Worm (Caenorhabditis elegans) whole organism, L4 larva: ENCODE results near the gene B0034.2.

ENCODE experiments used
- daf-12 ChIP-seq: fragments of 150-350 bp; optimal IDR thresholded peaks from 2 replicates; lab custom pipeline; 2014; ENCODE audit warnings: missing biosample characterization, missing genetic modification reagents, missing genetic modification characterization
- lsy-2 ChIP-seq, 2 experiments: fragments of 150-350 bp in 1 of 2; sonication (generic microtip) in 1 of 2; optimal IDR thresholded peaks; 2 replicates each; lab custom pipeline; 2014 to 2017; ENCODE audit warnings: missing biosample characterization in 2 of 2, missing genetic modification characterization in 2 of 2
- nhr-11 ChIP-seq: fragments of 150-350 bp; optimal IDR thresholded peaks from 2 replicates; lab custom pipeline; 2014; ENCODE audit warnings: missing biosample characterization, missing genetic modification characterization
- nhr-237 ChIP-seq: sonication (generic microtip); optimal IDR thresholded peaks from 2 replicates; lab custom pipeline; 2017; ENCODE audit warnings: missing biosample characterization, missing genetic modification characterization
- pha-4 ChIP-seq, 2 experiments: fragments of 150-350 bp in 1 of 2; fragments of 200-800 bp in 1 of 2; sonication (Bioruptor generic) in 1 of 2; IDR thresholded peaks in 1 of 2; optimal IDR thresholded peaks in 1 of 2; 2 replicates each; pipeline versions ENCODE4 v1.3.6 to Lab custom; 2014 to 2022; ENCODE audit warnings: missing genetic modification characterization in 2 of 2, missing genetic modification reagents in 2 of 2, missing biosample characterization in 1 of 2, missing compliant biosample characterization in 1 of 2
- unc-130 ChIP-seq: sonication (generic microtip); optimal IDR thresholded peaks from 2 replicates; lab custom pipeline; 2016; ENCODE audit warnings: missing genetic modification reagents, missing genetic modification characterization, missing compliant biosample characterization

ce11 chrII:5904252-5904651, 39.9 kb downstream of the B0034.2 start, which contains the start of gene tsp-18:
- TF ChIP-seq lsy-2 (tag; optimal IDR thresholded peaks at IDR 0.05; lab: Kevin White, UChicago) (no peak), pha-4 (GFP tag; IDR thresholded peaks at IDR 0.05; lab: Robert Waterston, UW) (no peak), pha-4 (tag; optimal IDR thresholded peaks at IDR 0.05; lab: Kevin White, UChicago) (no peak), unc-130 (GFP tag; lab: Kevin White, UChicago) (no peak), nhr-237 (tag; lab: Kevin White, UChicago) (no peak), daf-12 (tag; lab: Kevin White, UChicago) (no peak), nhr-11 (no peak)
